Worm (Caenorhabditis elegans) whole organism, young adult: ENCODE results near the gene gfi-1.

ENCODE experiments used
- B0035.1 ChIP-seq: sonication (generic microtip); optimal IDR thresholded peaks from 2 replicates; lab custom pipeline; 2016; ENCODE audit warnings: missing genetic modification characterization, mild to moderate bottlenecking, missing compliant biosample characterization, missing genotype, missing genetic modification reagents
- B0261.1 ChIP-seq: sonication (generic microtip); optimal IDR thresholded peaks from 2 replicates; lab custom pipeline; 2016; ENCODE audit warnings: mild to moderate bottlenecking, missing genetic modification characterization, moderate library complexity, missing compliant biosample characterization
- F10E7.11 ChIP-seq: sonication (generic microtip); optimal IDR thresholded peaks from 2 replicates; lab custom pipeline; 2017; ENCODE audit warnings: mild to moderate bottlenecking, missing genetic modification characterization, moderate library complexity, missing compliant biosample characterization
- F22D6.2 ChIP-seq: sonication (generic microtip); optimal IDR thresholded peaks from 2 replicates; lab custom pipeline; 2016; ENCODE audit warnings: mild to moderate bottlenecking, missing genetic modification characterization, missing compliant biosample characterization
- F37B4.10 ChIP-seq: fragments of 200-800 bp; sonication (Bioruptor generic); IDR thresholded peaks from 2 replicates; pipeline ENCODE4 v1.3.6; 2022; ENCODE audit warnings: missing genetic modification characterization, missing compliant biosample characterization
- F55B11.4 ChIP-seq: sonication (generic microtip); optimal IDR thresholded peaks from 2 replicates; lab custom pipeline; 2016; ENCODE audit warnings: missing compliant biosample characterization, missing genetic modification characterization, borderline replicate concordance; ENCODE audit not compliant: insufficient read depth
- Y53F4B.3 ChIP-seq: fragments of 200-800 bp; sonication (Bioruptor generic); IDR thresholded peaks from 2 replicates; pipeline ENCODE4 v1.3.6; 2022; ENCODE audit warnings: missing genetic modification reagents, missing genetic modification characterization, missing compliant biosample characterization
- Y53G8AR.9 ChIP-seq: fragments of 200-800 bp; sonication (Bioruptor generic); conservative IDR thresholded peaks from 2 replicates; pipeline ENCODE4 v1.3.6; 2022; ENCODE audit warnings: missing genetic modification reagents, missing genetic modification characterization, missing compliant biosample characterization
- attf-5 ChIP-seq: fragments of 200-800 bp; sonication (Bioruptor generic); optimal IDR thresholded peaks from 2 replicates; lab custom pipeline; 2018; ENCODE audit warnings: mild to moderate bottlenecking, missing genetic modification characterization, missing compliant biosample characterization
- cebp-1 ChIP-seq, 2 experiments: fragments of 200-800 bp in 1 of 2; sonication (Bioruptor generic) in 1 of 2; sonication (generic microtip) in 1 of 2; IDR thresholded peaks in 1 of 2; optimal IDR thresholded peaks in 1 of 2; 2 replicates each; pipeline versions ENCODE4 v1.3.6 to Lab custom; 2017 to 2022; ENCODE audit warnings: missing compliant biosample characterization in 2 of 2, missing genetic modification characterization in 2 of 2, mild to moderate bottlenecking in 1 of 2, missing genetic modification reagents in 1 of 2, moderate library complexity in 1 of 2
- ceh-100 ChIP-seq: fragments of 200-800 bp; sonication (Bioruptor generic); IDR thresholded peaks from 2 replicates; pipeline ENCODE4 v1.3.6; 2022; ENCODE audit warnings: missing genetic modification reagents, missing genetic modification characterization, missing compliant biosample characterization
- ceh-27 ChIP-seq: fragments of 200-800 bp; sonication (Bioruptor generic); optimal IDR thresholded peaks from 2 replicates; lab custom pipeline; 2018; ENCODE audit warnings: mild to moderate bottlenecking, missing genetic modification characterization, moderate library complexity, missing compliant biosample characterization
- chd-7 ChIP-seq: sonication (generic microtip); optimal IDR thresholded peaks from 2 replicates; lab custom pipeline; 2016; ENCODE audit warnings: mild to moderate bottlenecking, missing genetic modification characterization, moderate library complexity, missing compliant biosample characterization
- die-1 ChIP-seq: sonication (generic microtip); optimal IDR thresholded peaks from 2 replicates; lab custom pipeline; 2016; ENCODE audit warnings: missing genotype, mild to moderate bottlenecking, missing genetic modification characterization, missing compliant biosample characterization
- egrh-3 ChIP-seq: fragments of 200-800 bp; sonication (Bioruptor generic); IDR thresholded peaks from 2 replicates; pipeline ENCODE4 v1.3.6; 2022; ENCODE audit warnings: missing genetic modification reagents, missing genetic modification characterization, missing compliant biosample characterization
- fkh-3 ChIP-seq: sonication (generic microtip); optimal IDR thresholded peaks from 2 replicates; lab custom pipeline; 2016; ENCODE audit warnings: mild to moderate bottlenecking, missing genetic modification characterization, missing compliant biosample characterization
- lag-1 ChIP-seq: fragments of 200-800 bp; sonication (Bioruptor generic); IDR thresholded peaks from 2 replicates; pipeline ENCODE4 v1.3.6; 2022; ENCODE audit warnings: missing genetic modification reagents, missing genetic modification characterization, missing compliant biosample characterization
- let-526 ChIP-seq: fragments of 200-800 bp; sonication (Bioruptor generic); IDR thresholded peaks from 2 replicates; pipeline ENCODE4 v1.3.6; 2022; ENCODE audit warnings: missing genetic modification reagents, missing genetic modification characterization, missing compliant biosample characterization
- lir-1 ChIP-seq: fragments of 200-800 bp; sonication (Bioruptor generic); conservative IDR thresholded peaks from 2 replicates; pipeline ENCODE4 v1.3.6; 2022; ENCODE audit warnings: missing genetic modification reagents, missing genetic modification characterization, missing compliant biosample characterization
- mxl-1 ChIP-seq: sonication (generic microtip); optimal IDR thresholded peaks from 2 replicates; lab custom pipeline; 2016; ENCODE audit warnings: missing genetic modification characterization, missing compliant biosample characterization
- pbrm-1 ChIP-seq: fragments of 200-800 bp; sonication (Bioruptor generic); IDR thresholded peaks from 2 replicates; pipeline ENCODE4 v1.3.6; 2022; ENCODE audit warnings: missing genetic modification reagents, missing genetic modification characterization, missing compliant biosample characterization
- sea-2 ChIP-seq: fragments of 200-800 bp; sonication (Bioruptor generic); IDR thresholded peaks from 2 replicates; pipeline ENCODE4 v1.3.6; 2022; ENCODE audit warnings: missing genetic modification characterization, missing compliant biosample characterization
- sptf-2 ChIP-seq: fragments of 200-800 bp; sonication (Bioruptor generic); optimal IDR thresholded peaks from 2 replicates; lab custom pipeline; 2018; ENCODE audit warnings: mild to moderate bottlenecking, missing genetic modification characterization, missing compliant biosample characterization
- zfh-2 ChIP-seq: fragments of 200-800 bp; sonication (Bioruptor generic); conservative IDR thresholded peaks from 2 replicates; pipeline ENCODE4 v1.3.6; 2022; ENCODE audit warnings: missing genetic modification reagents, missing genetic modification characterization, missing compliant biosample characterization
- ztf-22 ChIP-seq: fragments of 200-800 bp; sonication (Bioruptor generic); optimal IDR thresholded peaks from 2 replicates; lab custom pipeline; 2018; ENCODE audit warnings: mild to moderate bottlenecking, missing genetic modification characterization, moderate library complexity, missing compliant biosample characterization
- ztf-26 ChIP-seq: sonication (generic microtip); optimal IDR thresholded peaks from 2 replicates; lab custom pipeline; 2017; ENCODE audit warnings: missing genetic modification characterization, missing compliant biosample characterization

Gene gfi-1

DNA sequence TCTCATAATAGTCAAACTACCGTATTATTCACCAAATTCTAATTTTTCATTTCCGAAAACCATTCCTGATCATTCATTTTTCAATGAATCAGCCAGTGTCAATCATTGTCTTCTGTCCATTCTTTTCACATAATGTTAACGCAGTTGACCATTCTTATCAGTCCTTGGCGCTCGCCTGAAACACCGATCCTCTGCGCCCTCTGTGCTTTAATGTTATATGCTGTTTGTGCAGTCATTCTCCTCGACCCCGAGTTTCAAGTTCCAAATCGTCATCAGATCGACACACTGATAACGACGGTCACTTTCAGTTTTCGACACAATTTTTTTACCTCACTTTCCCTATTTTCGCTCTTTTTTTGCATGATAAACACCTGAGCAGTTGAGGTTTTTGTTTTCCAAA lies 52.8 kb downstream of the gfi-1 start (continued):
- TF ChIP-seq F10E7.11 (tag; lab: Kevin White, UChicago) (no peak), pbrm-1 (GFP tag; lab: Robert Waterston, UW) (no peak), mxl-1 (tag; lab: Kevin White, UChicago) (no peak)
- TF ChIP-seq, all 124 proteins: peak for 9

DNA sequence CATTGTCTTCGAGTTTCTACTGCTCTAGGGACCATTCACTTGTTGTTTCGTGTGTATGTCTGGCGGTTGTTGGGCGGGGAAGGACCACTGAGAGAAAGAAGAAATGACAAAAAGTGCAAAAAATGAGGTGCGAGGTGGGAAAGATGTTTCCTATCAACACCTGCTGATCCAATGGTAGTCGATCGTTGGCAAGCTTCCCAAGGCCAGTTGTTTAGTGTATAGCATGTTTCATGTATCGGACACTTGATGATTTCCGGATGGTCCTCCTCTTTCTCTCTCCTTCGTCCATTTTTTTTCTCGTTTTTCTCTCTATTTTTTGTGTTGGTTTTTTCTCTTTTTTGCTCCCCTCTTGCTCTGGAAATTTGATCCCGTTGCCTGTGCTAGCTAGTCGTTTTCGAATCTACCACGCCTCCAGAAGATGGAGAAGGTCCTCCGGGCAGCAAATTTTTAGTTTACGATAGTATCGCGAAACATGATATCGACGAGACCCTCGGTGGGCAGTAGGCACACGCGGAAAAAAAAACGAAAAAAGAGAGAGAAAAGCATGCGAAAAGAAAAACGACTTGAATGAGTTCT lies 53.6 kb downstream of the gfi-1 start:
- TF ChIP-seq ztf-22 (GFP tag; lab: Kevin White, UChicago) (no peak), F22D6.2 (tag; lab: Kevin White, UChicago) (no peak), ceh-100 (GFP tag; lab: Robert Waterston, UW) (no peak), ceh-27 (GFP tag; lab: Kevin White, UChicago) (no peak), F55B11.4 (tag; lab: Kevin White, UChicago) (no peak), let-526 (GFP tag; lab: Robert Waterston, UW) (no peak), sea-2 (GFP tag; lab: Robert Waterston, UW) (no peak)

ce11 chrV:6344531-6345171 lies 55.1 kb downstream of the gfi-1 start:
- TF ChIP-seq lag-1 (GFP tag; lab: Robert Waterston, UW), result no peak
- TF ChIP-seq chd-7 (tag; lab: Kevin White, UChicago), result peak; percentile 41
- TF ChIP-seq attf-5 (GFP tag; lab: Kevin White, UChicago), result no peak
- TF ChIP-seq die-1 (tag; lab: Kevin White, UChicago), result no peak
- peak; percentile 34; the same call in 1 of the 2 replicates for TF ChIP-seq egrh-3 (GFP tag; lab: Robert Waterston, UW)
- no peak for TF ChIP-seq B0261.1 (tag; lab: Kevin White, UChicago)
- no peak for TF ChIP-seq B0035.1
- no peak for TF ChIP-seq sea-2 (GFP tag; lab: Robert Waterston, UW)
- TF ChIP-seq sptf-2 (GFP tag; lab: Kevin White, UChicago), result no peak
- TF ChIP-seq lir-1 (GFP tag; lab: Robert Waterston, UW), result no peak
- no peak for TF ChIP-seq ztf-26 (tag; lab: Kevin White, UChicago)
- no peak for TF ChIP-seq Y53G8AR.9 (GFP tag; lab: Robert Waterston, UW)
- no peak for TF ChIP-seq cebp-1 (GFP tag; IDR thresholded peaks at IDR 0.05; lab: Robert Waterston, UW)
- peak; percentile 2 for TF ChIP-seq cebp-1 (tag; optimal IDR thresholded peaks at IDR 0.05; lab: Kevin White, UChicago)
- no peak for TF ChIP-seq fkh-3 (tag; lab: Kevin White, UChicago)
- TF ChIP-seq F37B4.10 (GFP tag; lab: Robert Waterston, UW), result 0 out of 2 replicates have a peak, but pooled peaks have one; percentile 45
- peak; percentile 92 for TF ChIP-seq zfh-2
- no peak for TF ChIP-seq Y53F4B.3 (GFP tag; lab: Robert Waterston, UW)
- no peak for TF ChIP-seq let-526 (GFP tag; lab: Robert Waterston, UW)
